Fruit fly (Drosophila melanogaster): ENCODE data around the gene MtnA.

Gene MtnA

dm6 chr3R:9784341-9785062 is at the start of gene MtnA, which contains the start of gene CG8500 (continued):
- TF ChIP-seq phol (tag; optimal IDR thresholded peaks at IDR 0.05): no peak
- 0 out of 2 replicates have a peak, but pooled peaks have one; percentile 16 for TF ChIP-seq stc (GFP tag; IDR thresholded peaks at IDR 0.05)
- TF ChIP-seq CG7987 (GFP tag; optimal IDR thresholded peaks at IDR 0.05): peak; percentile 30
- peak; percentile 15 for TF ChIP-seq B-H2 (GFP tag; optimal IDR thresholded peaks at IDR 0.05)
- peak; percentile 20 for TF ChIP-seq CG12155 (GFP tag; optimal IDR thresholded peaks at IDR 0.05)
- TF ChIP-seq MTF-1 (GFP tag; optimal IDR thresholded peaks at IDR 0.05; ENCODE audit: borderline replicate concordance): peak; percentile 100
- no peak for TF ChIP-seq z (GFP tag; IDR thresholded peaks at IDR 0.05)
- peak; percentile 19; the same call in 1 of the 2 replicates for TF ChIP-seq tna (GFP tag; IDR thresholded peaks at IDR 0.05; ENCODE audit: partially characterized antibody)
- peak; percentile 68 for TF ChIP-seq E2f2 (GFP tag; IDR thresholded peaks at IDR 0.05)
- no peak for TF ChIP-seq CG11504 (tag; optimal IDR thresholded peaks at IDR 0.05)
- TF ChIP-seq MESR4 (GFP tag; optimal IDR thresholded peaks at IDR 0.05): peak; percentile 23
- TF ChIP-seq pita (GFP tag; optimal IDR thresholded peaks at IDR 0.05): peak; percentile 54
- TF ChIP-seq seq (GFP tag; IDR thresholded peaks at IDR 0.05): peak; percentile 31; the same call in 1 of the 2 replicates
- peak; percentile 13 for TF ChIP-seq Lhr (GFP tag; optimal IDR thresholded peaks at IDR 0.05)
- peak; percentile 13 for TF ChIP-seq caup (GFP tag; optimal IDR thresholded peaks at IDR 0.05; ENCODE audit: severe bottlenecking)
- TF ChIP-seq Fer1 (GFP tag; optimal IDR thresholded peaks at IDR 0.05): peak; percentile 55
- TF ChIP-seq crol (GFP tag; IDR thresholded peaks at IDR 0.05): peak; percentile 93
- peak; percentile 64 for TF ChIP-seq CTCF (GFP tag; optimal IDR thresholded peaks at IDR 0.05)
- peak; percentile 11 for TF ChIP-seq CG6683 (GFP tag; optimal IDR thresholded peaks at IDR 0.05)
- peak; percentile 12 for TF ChIP-seq bigmax (GFP tag; optimal IDR thresholded peaks at IDR 0.05)
- peak; percentile 44; the same call in 1 of the 2 replicates for TF ChIP-seq amos (GFP tag; IDR thresholded peaks at IDR 0.05; ENCODE audit: partially characterized antibody)
- TF ChIP-seq tll (GFP tag; optimal IDR thresholded peaks at IDR 0.05): no peak
- TF ChIP-seq CG3163 (GFP tag; optimal IDR thresholded peaks at IDR 0.05): no peak
- TF ChIP-seq Dek (tag; optimal IDR thresholded peaks at IDR 0.05): peak; percentile 53
- TF ChIP-seq CG8290 (GFP tag; optimal IDR thresholded peaks at IDR 0.05): no peak
- TF ChIP-seq CG8290 (tag; optimal IDR thresholded peaks at IDR 0.05): peak in 1 of 2 experiments; percentile 62
- peak; percentile 55; the same call in 1 of the 2 replicates for TF ChIP-seq MBD-R2 (GFP tag; IDR thresholded peaks at IDR 0.05)
- TF ChIP-seq Dref (GFP tag; IDR thresholded peaks at IDR 0.05): 0 out of 2 replicates have a peak, but pooled peaks have one; percentile 28
- 0 out of 2 replicates have a peak, but pooled peaks have one; percentile 28 for TF ChIP-seq unc-4 (GFP tag; IDR thresholded peaks at IDR 0.05; ENCODE audit: partially characterized antibody)
- 0 out of 2 replicates have a peak, but pooled peaks have one; percentile 12 for TF ChIP-seq Ptx1 (GFP tag; IDR thresholded peaks at IDR 0.05)
- TF ChIP-seq kni (GFP tag; optimal IDR thresholded peaks at IDR 0.05): no peak
- TF ChIP-seq Opbp (GFP tag; IDR thresholded peaks at IDR 0.05; ENCODE audit: partially characterized antibody): 0 out of 3 replicates have a peak, but pooled peaks have one; percentile 24
- no peak for TF ChIP-seq cad (GFP tag; optimal IDR thresholded peaks at IDR 0.05)
- no peak for TF ChIP-seq lov (optimal IDR thresholded peaks at IDR 0.05)
- TF ChIP-seq lov (GFP tag; IDR thresholded peaks at IDR 0.05): 0 out of 3 replicates have a peak, but pooled peaks have one; percentile 19
- no peak for TF ChIP-seq CG8359 (GFP tag; optimal IDR thresholded peaks at IDR 0.05; ENCODE audit: borderline replicate concordance)
- TF ChIP-seq ap (GFP tag; IDR thresholded peaks at IDR 0.05): no peak
- TF ChIP-seq Nf-YC (tag; optimal IDR thresholded peaks at IDR 0.05): no peak
- TF ChIP-seq CG15514 (GFP tag; optimal IDR thresholded peaks at IDR 0.05): peak; percentile 96
- no peak for TF ChIP-seq wor (GFP tag; IDR thresholded peaks at IDR 0.05)
- peak; percentile 78; the same call in 2 of the 3 replicates for TF ChIP-seq CG6175 (GFP tag; IDR thresholded peaks at IDR 0.05)
- peak; percentile 87 for TF ChIP-seq onecut (GFP tag; IDR thresholded peaks at IDR 0.05)
- TF ChIP-seq pzg (GFP tag; optimal IDR thresholded peaks at IDR 0.05): peak; percentile 67
- peak; percentile 77 for TF ChIP-seq Ets65A (GFP tag)
- peak; percentile 8 for TF ChIP-seq CG3281 (GFP tag; optimal IDR thresholded peaks at IDR 0.05)
